Fruit fly (Drosophila melanogaster) whole organism, prepupa: ENCODE measurements around the gene CG43338.

ENCODE experiments used
- Blimp-1 ChIP-seq: fragments of 200-800 bp; sonication (Bioruptor generic); optimal IDR thresholded peaks from 3 replicates; lab custom pipeline; 2017; ENCODE audit warnings: missing biosample characterization, missing genetic modification characterization, mild to moderate bottlenecking, moderate library complexity, missing genetic modification reagents
- CG10631 ChIP-seq: fragments of 200-800 bp; sonication (Bioruptor generic); optimal IDR thresholded peaks from 2 replicates; lab custom pipeline; 2016; ENCODE audit warnings: missing biosample characterization, missing genetic modification characterization
- CG10669 ChIP-seq: fragments of 200-800 bp; sonication (Bioruptor generic); optimal IDR thresholded peaks from 3 replicates; lab custom pipeline; 2018; ENCODE audit warnings: missing biosample characterization, mild to moderate bottlenecking, missing genetic modification characterization, moderate library complexity
- CG11294 ChIP-seq: fragments of 200-800 bp; sonication (Bioruptor generic); IDR thresholded peaks from 2 replicates; pipeline ENCODE4 v1.3.6; 2022; ENCODE audit warnings: missing biosample characterization, missing genetic modification characterization
- CG11902 ChIP-seq: fragments of 200-800 bp; sonication (Bioruptor generic); optimal IDR thresholded peaks from 3 replicates; lab custom pipeline; 2016; ENCODE audit warnings: missing biosample characterization, missing genetic modification characterization
- CG1621 ChIP-seq: fragments of 200-800 bp; sonication (Bioruptor generic); optimal IDR thresholded peaks from 3 replicates; lab custom pipeline; 2018; ENCODE audit warnings: missing biosample characterization, mild to moderate bottlenecking, missing genetic modification characterization
- CG3032 ChIP-seq: fragments of 200-800 bp; optimal IDR thresholded peaks from 2 replicates; lab custom pipeline; 2019; ENCODE audit warnings: missing biosample characterization, mild to moderate bottlenecking, missing genetic modification characterization, moderate library complexity
- CG32006 ChIP-seq: fragments of 200-800 bp; sonication (Bioruptor generic); optimal IDR thresholded peaks from 3 replicates; lab custom pipeline; 2017; ENCODE audit warnings: missing biosample characterization, mild to moderate bottlenecking, missing genetic modification characterization
- CG34406 ChIP-seq: fragments of 200-800 bp; sonication (Bioruptor generic); optimal IDR thresholded peaks from 3 replicates; lab custom pipeline; 2016; ENCODE audit warnings: missing biosample characterization, missing genetic modification characterization
- CG3919 ChIP-seq: fragments of 200-800 bp; sonication (Bioruptor generic); optimal IDR thresholded peaks from 3 replicates; lab custom pipeline; 2016; ENCODE audit warnings: missing biosample characterization, missing genetic modification characterization
- CG4318 ChIP-seq: fragments of 200-800 bp; sonication (Bioruptor generic); optimal IDR thresholded peaks from 3 replicates; lab custom pipeline; 2017; ENCODE audit warnings: missing biosample characterization, mild to moderate bottlenecking, missing genetic modification characterization
- CG6163 ChIP-seq: fragments of 200-800 bp; sonication (Bioruptor generic); IDR thresholded peaks from 3 replicates; pipeline ENCODE4 v1.3.6; 2022; ENCODE audit warnings: missing biosample characterization, missing genetic modification characterization
- CG6276 ChIP-seq: fragments of 200-800 bp; sonication (Bioruptor generic); optimal IDR thresholded peaks from 2 replicates; lab custom pipeline; 2017; ENCODE audit warnings: missing biosample characterization, mild to moderate bottlenecking, missing genetic modification characterization
- CG6792 ChIP-seq: fragments of 200-800 bp; sonication (Bioruptor generic); optimal IDR thresholded peaks from 3 replicates; lab custom pipeline; 2016; ENCODE audit warnings: missing biosample characterization, missing genetic modification characterization
- CG6808 ChIP-seq: fragments of 200-800 bp; sonication (Bioruptor generic); optimal IDR thresholded peaks from 3 replicates; lab custom pipeline; 2017; ENCODE audit warnings: missing biosample characterization, missing genetic modification characterization, mild to moderate bottlenecking, moderate library complexity, missing genetic modification reagents
- CG7368 ChIP-seq: fragments of 200-800 bp; sonication (Bioruptor generic); optimal IDR thresholded peaks from 3 replicates; lab custom pipeline; 2016; ENCODE audit warnings: missing biosample characterization, missing genetic modification characterization
- CG8119 ChIP-seq: fragments of 200-800 bp; sonication (Bioruptor generic); IDR thresholded peaks from 3 replicates; pipeline ENCODE4 v1.3.6; 2022; ENCODE audit warnings: missing biosample characterization, missing genetic modification characterization
- CG8319 ChIP-seq: fragments of 200-800 bp; sonication (Bioruptor generic); optimal IDR thresholded peaks from 3 replicates; lab custom pipeline; 2016; ENCODE audit warnings: missing biosample characterization, missing genetic modification characterization
- CG8632 ChIP-seq: fragments of 200-800 bp; sonication (Bioruptor generic); optimal IDR thresholded peaks from 3 replicates; lab custom pipeline; 2016; ENCODE audit warnings: missing biosample characterization, missing genetic modification characterization
- Eip75B ChIP-seq: fragments of 200-800 bp; sonication (Bioruptor generic); optimal IDR thresholded peaks from 3 replicates; lab custom pipeline; 2016; ENCODE audit warnings: missing biosample characterization, missing genetic modification characterization
- Eip78C ChIP-seq: fragments of 200-800 bp; sonication (Bioruptor generic); peaks from one replicate; lab custom pipeline; 2016; ENCODE audit warnings: missing biosample characterization, missing genetic modification characterization
- Gug ChIP-seq: fragments of 200-800 bp; sonication (Bioruptor generic); IDR thresholded peaks from 2 replicates; pipeline ENCODE4 v1.3.6; 2022; ENCODE audit warnings: missing biosample characterization, missing genetic modification characterization
- Hr38 ChIP-seq: sonication (Bioruptor generic); optimal IDR thresholded peaks from 2 replicates; lab custom pipeline; 2016; ENCODE audit warnings: missing biosample characterization, missing genetic modification characterization
- Hr39 ChIP-seq: fragments of 200-800 bp; sonication (Bioruptor generic); optimal IDR thresholded peaks from 2 replicates; lab custom pipeline; 2016; ENCODE audit warnings: missing biosample characterization, missing genetic modification characterization
- Hr4 ChIP-seq: fragments of 200-800 bp; sonication (Bioruptor generic); optimal IDR thresholded peaks from 3 replicates; lab custom pipeline; 2016; ENCODE audit warnings: missing biosample characterization, missing genetic modification characterization
- Lpt ChIP-seq: fragments of 200-800 bp; sonication (Bioruptor generic); optimal IDR thresholded peaks from 3 replicates; lab custom pipeline; 2016; ENCODE audit warnings: missing biosample characterization, missing genetic modification characterization
- Met ChIP-seq: fragments of 200-800 bp; sonication (Bioruptor generic); optimal IDR thresholded peaks from 3 replicates; lab custom pipeline; 2016; ENCODE audit warnings: missing biosample characterization, missing genetic modification characterization
- OdsH ChIP-seq: fragments of 200-800 bp; sonication (Bioruptor generic); optimal IDR thresholded peaks from 3 replicates; lab custom pipeline; 2016; ENCODE audit warnings: missing biosample characterization, missing genetic modification characterization
- Sox102F ChIP-seq: fragments of 200-800 bp; sonication (Bioruptor generic); optimal IDR thresholded peaks from 2 replicates; lab custom pipeline; 2016; ENCODE audit warnings: missing biosample characterization, mild to moderate bottlenecking, missing genetic modification characterization
- Sox14 ChIP-seq: fragments of 200-800 bp; sonication (Bioruptor generic); optimal IDR thresholded peaks from 3 replicates; lab custom pipeline; 2016; ENCODE audit warnings: missing biosample characterization, missing genetic modification characterization
- Sox15 ChIP-seq: fragments of 200-800 bp; sonication (Bioruptor generic); optimal IDR thresholded peaks from 3 replicates; lab custom pipeline; 2016; ENCODE audit warnings: missing biosample characterization, missing genetic modification characterization
- achi ChIP-seq: fragments of 200-800 bp; sonication (Bioruptor generic); optimal IDR thresholded peaks from 3 replicates; lab custom pipeline; 2016; ENCODE audit warnings: missing biosample characterization, missing genetic modification characterization
- acj6 ChIP-seq: fragments of 200-800 bp; sonication (Bioruptor generic); optimal IDR thresholded peaks from 3 replicates; lab custom pipeline; 2016; ENCODE audit warnings: missing biosample characterization, missing genetic modification characterization
- dsx ChIP-seq: fragments of 200-800 bp; optimal IDR thresholded peaks from 3 replicates; lab custom pipeline; 2019; ENCODE audit warnings: missing biosample characterization, mild to moderate bottlenecking, missing genetic modification characterization, moderate library complexity; ENCODE audit not compliant: poor library complexity, severe bottlenecking
- esn ChIP-seq: fragments of 200-800 bp; sonication (Bioruptor generic); optimal IDR thresholded peaks from 2 replicates; lab custom pipeline; 2016; ENCODE audit warnings: missing biosample characterization, mild to moderate bottlenecking, missing genetic modification characterization, moderate library complexity
- fd59A ChIP-seq: fragments of 200-800 bp; sonication (Bioruptor generic); optimal IDR thresholded peaks from 2 replicates; lab custom pipeline; 2017; ENCODE audit warnings: missing biosample characterization, mild to moderate bottlenecking, missing genetic modification characterization, missing genetic modification reagents
- fd85E ChIP-seq: fragments of 200-800 bp; sonication (Bioruptor generic); optimal IDR thresholded peaks from 3 replicates; lab custom pipeline; 2016; ENCODE audit warnings: missing biosample characterization, missing genetic modification characterization
- fkh ChIP-seq: fragments of 200-800 bp; sonication (Bioruptor generic); optimal IDR thresholded peaks from 3 replicates; lab custom pipeline; 2017; ENCODE audit warnings: missing biosample characterization, mild to moderate bottlenecking, missing genetic modification characterization, moderate library complexity
- lz ChIP-seq: fragments of 200-800 bp; sonication (Bioruptor generic); optimal IDR thresholded peaks from 3 replicates; lab custom pipeline; 2016; ENCODE audit warnings: missing biosample characterization, missing genetic modification characterization
- net ChIP-seq: fragments of 200-800 bp; sonication (Bioruptor generic); optimal IDR thresholded peaks from 3 replicates; lab custom pipeline; 2016; ENCODE audit warnings: missing biosample characterization, missing genetic modification characterization
- pdm3 ChIP-seq: fragments of 200-800 bp; sonication (Bioruptor generic); optimal IDR thresholded peaks from 3 replicates; lab custom pipeline; 2016; ENCODE audit warnings: missing biosample characterization, missing genetic modification characterization
- salr ChIP-seq, 2 experiments: fragments of 200-800 bp; sonication (Bioruptor generic); optimal IDR thresholded peaks; 3 replicates each; lab custom pipeline; 2016 to 2018; ENCODE audit warnings: missing biosample characterization in 2 of 2, missing genetic modification characterization in 2 of 2, mild to moderate bottlenecking in 1 of 2
- ss ChIP-seq, 2 experiments: fragments of 200-800 bp; sonication (Bioruptor generic); optimal IDR thresholded peaks; 2 replicates in 1 of 2; 3 replicates in 1 of 2; lab custom pipeline; 2017 to 2018; ENCODE audit warnings: mild to moderate bottlenecking in 2 of 2, missing biosample characterization in 2 of 2, missing genetic modification characterization in 2 of 2, moderate library complexity in 1 of 2

CG43338 gene

DNA sequence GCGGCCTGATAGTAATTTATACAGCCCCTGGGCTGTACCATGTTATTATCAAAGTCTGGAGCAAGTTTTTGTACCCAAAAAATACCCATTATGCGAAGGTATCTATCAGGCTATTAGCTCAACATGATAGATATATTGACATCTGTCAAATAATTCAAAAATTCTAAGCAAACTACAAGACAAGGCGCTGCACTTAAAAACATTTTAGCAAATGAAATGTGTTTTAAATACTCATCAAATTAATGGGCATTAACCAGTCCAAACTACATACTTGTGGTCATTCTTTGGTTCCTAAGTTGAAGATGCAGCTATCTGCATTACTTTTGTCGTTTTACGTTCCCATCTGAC lies 17.7 kb downstream of the CG43338 start (continued):
- TF ChIP-seq esn (peak; percentile 90), Hr38 (GFP tag; lab: Kevin White, UChicago) (no peak), CG10669 (GFP tag; lab: Kevin White, UChicago) (peak; percentile 85), Hr39 (GFP tag; lab: Kevin White, UChicago) (peak; percentile 87), CG8632 (peak; percentile 61), CG8319 (GFP tag; lab: Kevin White, UChicago) (peak; percentile 78), CG11902 (GFP tag; lab: Kevin White, UChicago) (peak; percentile 78), Sox15 (GFP tag; lab: Kevin White, UChicago) (peak; percentile 70), CG3032 (peak; percentile 82), acj6 (GFP tag; lab: Kevin White, UChicago) (peak; percentile 83), CG3919 (GFP tag; lab: Kevin White, UChicago) (peak; percentile 86), CG32006 (GFP tag; lab: Kevin White, UChicago) (peak; percentile 67), OdsH (GFP tag; lab: Kevin White, UChicago) (peak; percentile 80), CG7368 (GFP tag; lab: Kevin White, UChicago) (peak; percentile 73), Blimp-1 (peak; percentile 60), Lpt (no peak), CG6792 (GFP tag; lab: Kevin White, UChicago) (peak; percentile 76), Eip78C (GFP tag; lab: Kevin White, UChicago) (peak; percentile 97), CG6163 (GFP tag; lab: Robert Waterston, UW) (peak; percentile 84), achi (GFP tag; lab: Kevin White, UChicago) (peak; percentile 85), pdm3 (GFP tag; lab: Kevin White, UChicago) (peak; percentile 83), CG34406 (GFP tag; lab: Kevin White, UChicago) (peak; percentile 82), CG6276 (peak; percentile 28), CG11294 (no peak), CG8119 (GFP tag; lab: Robert Waterston, UW) (peak; percentile 62; the same call in 2 of the 3 replicates)

DNA sequence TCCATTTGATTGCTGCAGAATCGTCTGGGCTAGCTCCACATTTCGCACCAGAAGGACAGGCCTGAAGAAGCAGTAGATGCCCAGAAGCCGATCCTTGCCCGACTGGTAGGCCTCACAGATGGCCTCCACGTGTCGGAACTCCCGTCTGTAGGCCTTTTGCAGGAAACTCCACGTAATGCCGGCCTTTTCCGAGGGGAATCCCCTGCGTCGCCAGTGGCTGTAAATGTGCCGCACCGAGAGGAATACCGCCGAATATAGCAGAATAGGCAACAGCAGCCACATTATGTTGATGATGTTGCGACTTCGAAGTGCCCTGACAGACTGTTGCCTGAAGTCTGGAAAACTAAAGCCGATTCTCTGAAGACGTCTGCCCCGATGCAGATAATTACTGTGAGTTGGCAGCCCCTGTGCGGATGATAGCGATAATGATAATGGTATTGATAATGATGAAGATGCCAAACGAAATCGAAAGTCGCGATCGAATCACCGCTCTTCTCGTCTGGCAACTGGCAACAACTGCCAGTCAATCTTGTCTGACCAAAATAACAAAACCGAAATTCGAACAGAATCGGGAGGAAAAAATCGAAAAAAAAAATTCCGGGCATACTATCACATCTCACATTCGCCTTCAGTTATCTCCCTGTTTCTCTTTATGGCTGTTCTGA lies 18.3 kb downstream of the CG43338 start, which contains the start of gene Cyp310a1:
TSS of gene Cyp310a1 (minus strand) at position 348 of the 665 bp plus-strand sequence.
- TF ChIP-seq CG6163 (GFP tag; lab: Robert Waterston, UW) (peak; percentile 32; the same call in 1 of the 3 replicates), CG6276 (no peak), Blimp-1 (peak; percentile 90), ss (GFP tag; optimal IDR thresholded peaks at IDR 0.05; lab: Kevin White, UChicago) (no peak)

DNA sequence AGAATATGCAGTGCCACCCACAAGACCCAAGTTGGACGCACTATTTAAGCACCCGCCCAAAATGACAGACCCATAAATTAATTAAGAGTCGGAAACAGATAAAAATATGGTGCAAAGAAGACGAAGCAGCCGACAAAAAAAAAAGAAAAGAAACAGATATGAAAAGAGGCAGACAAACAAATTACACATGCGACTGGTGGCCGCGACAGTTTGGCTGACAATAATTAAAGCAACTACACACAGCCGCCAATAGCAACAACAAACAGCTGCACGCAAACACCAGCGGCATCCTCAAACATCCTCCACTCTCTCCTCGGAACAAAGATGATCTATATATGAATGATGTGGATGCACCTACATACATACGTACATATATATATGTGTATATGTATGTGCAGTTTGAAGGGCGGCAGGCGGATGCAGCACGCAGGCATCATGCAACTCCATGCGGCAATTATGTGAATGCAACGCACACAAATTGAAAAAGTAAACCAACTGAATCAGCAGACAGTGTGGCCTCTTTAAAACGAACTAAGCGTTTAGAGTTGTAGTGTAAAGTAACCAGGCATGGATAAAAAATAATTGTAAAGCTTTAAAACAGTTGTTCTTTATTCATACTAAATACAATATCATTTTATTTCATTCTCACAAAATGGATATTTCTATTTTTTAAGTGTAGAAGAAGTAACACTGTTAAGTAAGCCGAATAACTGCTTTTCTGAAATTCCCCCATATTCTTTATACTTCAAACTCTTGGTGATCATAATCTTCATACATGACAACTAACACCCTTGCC lies 23.0 kb downstream of the CG43338 start:
- TF ChIP-seq CG4318 (peak; percentile 23), CG8319 (GFP tag; lab: Kevin White, UChicago) (no peak), CG6276 (no peak), CG6792 (GFP tag; lab: Kevin White, UChicago) (peak; percentile 64), fkh (GFP tag; lab: Kevin White, UChicago) (peak; percentile 45), CG6163 (GFP tag; lab: Robert Waterston, UW) (peak; percentile 80), fd85E (GFP tag; lab: Kevin White, UChicago) (no peak), CG1621 (tag; lab: Kevin White, UChicago) (peak; percentile 47), salr (GFP tag; optimal IDR thresholded peaks at IDR 0.05; lab: Kevin White, UChicago) (peak; percentile 23 to 56), CG11294 (no peak), Met (GFP tag; lab: Kevin White, UChicago) (peak; percentile 78), Hr38 (GFP tag; lab: Kevin White, UChicago) (no peak), CG6808 (no peak), esn (peak; percentile 82), CG8119 (GFP tag; lab: Robert Waterston, UW) (peak; percentile 58; the same call in 2 of the 3 replicates), pdm3 (GFP tag; lab: Kevin White, UChicago) (peak; percentile 73), Eip78C (GFP tag; lab: Kevin White, UChicago) (peak; percentile 91), Hr4 (GFP tag; lab: Kevin White, UChicago) (peak; percentile 78), Sox102F (peak; percentile 78), CG11902 (GFP tag; lab: Kevin White, UChicago) (peak; percentile 30), Sox14 (peak; percentile 65), dsx (GFP tag; lab: Kevin White, UChicago) (peak; percentile 65), Gug (GFP tag; lab: Robert Waterston, UW) (no peak), CG10631 (GFP tag; lab: Kevin White, UChicago) (peak; percentile 61), fd59A (GFP tag; lab: Kevin White, UChicago) (peak; percentile 39), lz (GFP tag; lab: Kevin White, UChicago) (peak; percentile 69), net (GFP tag; lab: Kevin White, UChicago) (peak; percentile 47), Blimp-1 (no peak), Eip75B (peak; percentile 76)
